Worm (Caenorhabditis elegans) whole organism, L4 larva: Measurements from ENCODE around the gene C02B8.7.

ENCODE experiments used
- D1046.2 ChIP-seq: fragments of 200-800 bp; sonication (Bioruptor generic); IDR thresholded peaks from 2 replicates; pipeline ENCODE4 v1.3.6; 2022; ENCODE audit warnings: missing genetic modification characterization, missing compliant biosample characterization
- F37D6.2 ChIP-seq: sonication (generic microtip); optimal IDR thresholded peaks from 2 replicates; lab custom pipeline; 2016; ENCODE audit warnings: mild to moderate bottlenecking, missing genetic modification characterization, missing compliant biosample characterization
- F44E2.7 ChIP-seq: fragments of 200-800 bp; sonication (Bioruptor generic); IDR thresholded peaks from 2 replicates; pipeline ENCODE4 v2.1.2; 2022; ENCODE audit warnings: missing genetic modification characterization, missing compliant biosample characterization
- Y48G9A.11 ChIP-seq: fragments of 200-800 bp; sonication (Bioruptor generic); IDR thresholded peaks from 2 replicates; pipeline ENCODE4 v1.3.6; 2022; ENCODE audit warnings: missing genetic modification reagents, missing genetic modification characterization, missing compliant biosample characterization
- Y5F2A.4 ChIP-seq: fragments of 200-800 bp; sonication (Bioruptor generic); optimal IDR thresholded peaks from 2 replicates; lab custom pipeline; 2018; ENCODE audit warnings: mild to moderate bottlenecking, missing genetic modification characterization, missing compliant biosample characterization
- Y75B8A.6 ChIP-seq: fragments of 200-800 bp; sonication (Bioruptor generic); IDR thresholded peaks from 2 replicates; pipeline ENCODE4 v1.3.6; 2022; ENCODE audit warnings: missing genetic modification reagents, missing genetic modification characterization, missing compliant biosample characterization
- ama-1 ChIP-seq: fragments of 150-350 bp; optimal IDR thresholded peaks from 2 replicates; lab custom pipeline; 2014; ENCODE audit warnings: inconsistent platforms, mixed read lengths
- ceh-28 ChIP-seq: fragments of 150-350 bp; optimal IDR thresholded peaks from 2 replicates; lab custom pipeline; 2014; ENCODE audit warnings: missing biosample characterization, missing genetic modification reagents, missing genetic modification characterization
- ceh-44 ChIP-seq: fragments of 200-800 bp; sonication (Bioruptor generic); IDR thresholded peaks from 2 replicates; pipeline ENCODE4 v1.3.6; 2022; ENCODE audit warnings: missing genetic modification reagents, missing genetic modification characterization, missing compliant biosample characterization
- ceh-82 ChIP-seq: sonication (generic microtip); optimal IDR thresholded peaks from 2 replicates; lab custom pipeline; 2017; ENCODE audit warnings: missing biosample characterization, missing genetic modification characterization
- ces-1 ChIP-seq: fragments of 150-350 bp; sonication (generic microtip); optimal IDR thresholded peaks from 4 replicates; lab custom pipeline; 2014; ENCODE audit warnings: missing biosample characterization, missing genetic modification reagents, missing genetic modification characterization
- daf-12 ChIP-seq: fragments of 150-350 bp; optimal IDR thresholded peaks from 2 replicates; lab custom pipeline; 2014; ENCODE audit warnings: missing biosample characterization, missing genetic modification reagents, missing genetic modification characterization
- daf-16 ChIP-seq, 3 experiments: sonication (generic microtip); optimal IDR thresholded peaks; 2 replicates each; lab custom pipeline; 2016 to 2017; ENCODE audit warnings: missing genetic modification characterization in 3 of 3, missing genetic modification reagents in 3 of 3, mild to moderate bottlenecking in 2 of 3, missing compliant biosample characterization in 2 of 3, missing biosample characterization in 1 of 3, moderate library complexity in 1 of 3
- daf-19 ChIP-seq: fragments of 200-800 bp; sonication (Bioruptor generic); conservative IDR thresholded peaks from 2 replicates; pipeline ENCODE4 v1.3.6; 2022; ENCODE audit warnings: missing genetic modification characterization, missing compliant biosample characterization
- dmd-6 ChIP-seq: fragments of 200-800 bp; sonication (Bioruptor generic); IDR thresholded peaks from 2 replicates; pipeline ENCODE4 v1.3.6; 2022; ENCODE audit warnings: missing genetic modification reagents, missing genetic modification characterization, missing compliant biosample characterization
- dmd-9 ChIP-seq: fragments of 200-800 bp; sonication (Bioruptor generic); IDR thresholded peaks from 2 replicates; pipeline ENCODE4 v1.3.6; 2022; ENCODE audit warnings: missing genetic modification reagents, missing genetic modification characterization, missing compliant biosample characterization
- dve-1 ChIP-seq: sonication (generic microtip); optimal IDR thresholded peaks from 2 replicates; lab custom pipeline; 2017; ENCODE audit warnings: antibody characterized with exemption, mild to moderate bottlenecking, missing genetic modification characterization, missing compliant biosample characterization; ENCODE audit not compliant: insufficient read depth
- egl-43 ChIP-seq: fragments of 200-800 bp; sonication (Bioruptor generic); IDR thresholded peaks from 2 replicates; pipeline ENCODE4 v1.3.6; 2022; ENCODE audit warnings: missing genetic modification reagents, missing genetic modification characterization, missing compliant biosample characterization
- hmg-1.1 ChIP-seq: fragments of 200-800 bp; sonication (Bioruptor generic); IDR thresholded peaks from 2 replicates; pipeline ENCODE4 v1.3.6; 2022; ENCODE audit warnings: missing genetic modification reagents, missing genetic modification characterization, missing compliant biosample characterization
- lin-13 ChIP-seq: fragments of 150-350 bp; optimal IDR thresholded peaks from 2 replicates; lab custom pipeline; 2014; ENCODE audit warnings: missing biosample characterization, missing genetic modification reagents, missing genetic modification characterization
- lin-38 ChIP-seq: fragments of 200-800 bp; sonication (Bioruptor generic); IDR thresholded peaks from 2 replicates; pipeline ENCODE4 v1.3.6; 2022; ENCODE audit warnings: missing genetic modification reagents, missing genetic modification characterization, missing compliant biosample characterization
- lin-39 ChIP-seq: fragments of 150-350 bp; optimal IDR thresholded peaks from 2 replicates; lab custom pipeline; 2014; ENCODE audit warnings: missing biosample characterization, missing genetic modification reagents, missing genetic modification characterization
- lir-3 ChIP-seq: sonication (generic microtip); optimal IDR thresholded peaks from 2 replicates; lab custom pipeline; 2016; ENCODE audit warnings: mild to moderate bottlenecking, missing genetic modification characterization, missing compliant biosample characterization
- madf-5 ChIP-seq, 2 experiments: fragments of 200-800 bp; sonication (Bioruptor generic); IDR thresholded peaks; 2 replicates each; pipeline ENCODE4 v1.3.6; 2022; ENCODE audit warnings: missing compliant biosample characterization in 2 of 2, missing genetic modification characterization in 2 of 2
- madf-9 ChIP-seq: fragments of 200-800 bp; sonication (Bioruptor generic); conservative IDR thresholded peaks from 2 replicates; pipeline ENCODE4 v1.3.6; 2022; ENCODE audit warnings: missing genetic modification reagents, missing genetic modification characterization, missing compliant biosample characterization
- mep-1 ChIP-seq: fragments of 150-350 bp; sonication (generic microtip); optimal IDR thresholded peaks from 3 replicates; lab custom pipeline; 2014; ENCODE audit warnings: missing biosample characterization, missing genetic modification characterization
- mes-2 ChIP-seq: sonication (generic microtip); optimal IDR thresholded peaks from 2 replicates; lab custom pipeline; 2016; ENCODE audit warnings: missing genotype, mild to moderate bottlenecking, missing genetic modification characterization, missing compliant biosample characterization; ENCODE audit not compliant: poor library complexity, severe bottlenecking
- mxl-2 ChIP-seq: fragments of 200-800 bp; sonication (Bioruptor generic); conservative IDR thresholded peaks from 2 replicates; pipeline ENCODE4 v1.3.6; 2022; ENCODE audit warnings: missing genetic modification reagents, missing genetic modification characterization, missing compliant biosample characterization
- nhr-10 ChIP-seq: fragments of 150-350 bp; optimal IDR thresholded peaks from 2 replicates; lab custom pipeline; 2014; ENCODE audit warnings: missing biosample characterization, missing genetic modification characterization
- nhr-111 ChIP-seq: fragments of 200-800 bp; sonication (Bioruptor generic); optimal IDR thresholded peaks from 2 replicates; lab custom pipeline; 2018; ENCODE audit warnings: mild to moderate bottlenecking, missing genetic modification characterization, missing compliant biosample characterization
- nhr-25 ChIP-seq: sonication (generic microtip); optimal IDR thresholded peaks from 2 replicates; lab custom pipeline; 2017; ENCODE audit warnings: missing genetic modification characterization, mild to moderate bottlenecking, missing compliant biosample characterization, antibody characterized with exemption, moderate library complexity, borderline replicate concordance; ENCODE audit not compliant: insufficient read depth
- nhr-41 ChIP-seq: fragments of 200-800 bp; sonication (Bioruptor generic); IDR thresholded peaks from 2 replicates; pipeline ENCODE4 v1.3.6; 2022; ENCODE audit warnings: missing genetic modification reagents, missing genetic modification characterization, missing compliant biosample characterization
- nhr-42 ChIP-seq: fragments of 200-800 bp; sonication (Bioruptor generic); IDR thresholded peaks from 2 replicates; pipeline ENCODE4 v1.3.6; 2022; ENCODE audit warnings: missing genetic modification characterization, missing compliant biosample characterization
- nhr-48 ChIP-seq: sonication (generic microtip); optimal IDR thresholded peaks from 2 replicates; lab custom pipeline; 2016; ENCODE audit warnings: mild to moderate bottlenecking, missing genetic modification characterization, missing compliant biosample characterization
- nhr-6 ChIP-seq: fragments of 150-350 bp; optimal IDR thresholded peaks from 2 replicates; lab custom pipeline; 2014; ENCODE audit warnings: missing biosample characterization, missing genetic modification characterization
- nhr-77 ChIP-seq: fragments of 150-350 bp; optimal IDR thresholded peaks from 2 replicates; lab custom pipeline; 2014; ENCODE audit warnings: missing biosample characterization, missing genetic modification characterization
- pha-4 ChIP-seq, 2 experiments: fragments of 150-350 bp in 1 of 2; fragments of 200-800 bp in 1 of 2; sonication (Bioruptor generic) in 1 of 2; IDR thresholded peaks in 1 of 2; optimal IDR thresholded peaks in 1 of 2; 2 replicates each; pipeline versions ENCODE4 v1.3.6 to Lab custom; 2014 to 2022; ENCODE audit warnings: missing genetic modification characterization in 2 of 2, missing genetic modification reagents in 2 of 2, missing biosample characterization in 1 of 2, missing compliant biosample characterization in 1 of 2
- pqm-1 ChIP-seq: sonication (generic microtip); optimal IDR thresholded peaks from 2 replicates; lab custom pipeline; 2017; ENCODE audit warnings: missing biosample characterization, missing genetic modification characterization
- saeg-2 ChIP-seq: fragments of 200-800 bp; sonication (Bioruptor generic); IDR thresholded peaks from 2 replicates; pipeline ENCODE4 v1.3.6; 2022; ENCODE audit warnings: missing genetic modification reagents, missing genetic modification characterization, missing compliant biosample characterization
- set-16 ChIP-seq: fragments of 200-800 bp; sonication (Bioruptor generic); IDR thresholded peaks from 2 replicates; pipeline ENCODE4 v1.3.6; 2022; ENCODE audit warnings: missing genetic modification reagents, missing genetic modification characterization, missing compliant biosample characterization
- skn-1 ChIP-seq: fragments of 150-350 bp; optimal IDR thresholded peaks from 2 replicates; lab custom pipeline; 2014; ENCODE audit warnings: missing biosample characterization, missing genetic modification characterization
- snpc-4 ChIP-seq: fragments of 150-350 bp; optimal IDR thresholded peaks from 2 replicates; lab custom pipeline; 2014; ENCODE audit warnings: missing biosample characterization, missing genetic modification characterization
- spr-1 ChIP-seq: sonication (generic microtip); optimal IDR thresholded peaks from 2 replicates; lab custom pipeline; 2016; ENCODE audit warnings: mild to moderate bottlenecking, missing genetic modification characterization, missing compliant biosample characterization
- spr-3 ChIP-seq: fragments of 200-800 bp; sonication (Bioruptor generic); optimal IDR thresholded peaks from 2 replicates; lab custom pipeline; 2018; ENCODE audit warnings: mild to moderate bottlenecking, missing genetic modification characterization, missing compliant biosample characterization
- tag-97 ChIP-seq: fragments of 200-800 bp; sonication (Bioruptor generic); IDR thresholded peaks from 2 replicates; pipeline ENCODE4 v1.3.6; 2022; ENCODE audit warnings: missing genetic modification characterization, missing compliant biosample characterization
- tra-1 ChIP-seq: fragments of 200-800 bp; sonication (Bioruptor generic); IDR thresholded peaks from 2 replicates; pipeline ENCODE4 v1.3.6; 2022; ENCODE audit warnings: missing genetic modification reagents, missing genetic modification characterization, missing compliant biosample characterization
- zag-1 ChIP-seq: fragments of 150-350 bp; optimal IDR thresholded peaks from 2 replicates; lab custom pipeline; 2014; ENCODE audit warnings: missing biosample characterization, missing genetic modification characterization
- zfp-2 ChIP-seq: sonication (generic microtip); optimal IDR thresholded peaks from 2 replicates; lab custom pipeline; 2016; ENCODE audit warnings: mild to moderate bottlenecking, missing genetic modification characterization, missing compliant biosample characterization
- zfp-3 ChIP-seq: fragments of 200-800 bp; sonication (Bioruptor generic); conservative IDR thresholded peaks from 2 replicates; pipeline ENCODE4 v1.3.6; 2022; ENCODE audit warnings: missing genetic modification reagents, missing genetic modification characterization, missing compliant biosample characterization
- ztf-11 ChIP-seq: fragments of 150-350 bp; optimal IDR thresholded peaks from 2 replicates; lab custom pipeline; 2014; ENCODE audit warnings: missing biosample characterization, missing genetic modification characterization

C02B8.7 gene

DNA sequence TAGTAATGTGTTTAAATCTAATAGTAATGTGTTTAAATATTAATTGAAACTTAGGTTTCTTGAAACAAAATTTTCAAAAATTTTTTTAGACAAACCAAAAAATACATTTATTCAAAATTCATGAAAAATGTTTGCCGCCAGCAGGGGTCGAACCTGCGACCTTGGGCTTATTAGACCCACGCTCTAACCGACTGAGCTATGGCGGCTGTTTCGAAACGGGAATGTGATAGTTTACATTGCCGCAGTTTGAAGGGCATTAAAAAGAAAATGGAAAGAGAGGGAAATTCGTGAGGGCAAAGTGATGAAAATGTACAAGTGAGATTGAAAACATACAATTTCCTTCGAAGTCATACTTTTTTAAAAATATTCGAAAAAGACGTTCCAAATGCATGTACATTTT lies 18.8 kb upstream of the C02B8.7 start:
- TF ChIP-seq lin-38 (GFP tag; lab: Robert Waterston, UW): peak; percentile 50
- no peak for TF ChIP-seq Y5F2A.4 (GFP tag; lab: Kevin White, UChicago)
- TF ChIP-seq spr-1 (tag; lab: Kevin White, UChicago): no peak
- TF ChIP-seq zfp-3 (GFP tag; lab: Robert Waterston, UW): 0 out of 2 replicates have a peak, but pooled peaks have one; percentile 41
- no peak for TF ChIP-seq ama-1 (lab: Kevin White, UChicago)
- no peak for TF ChIP-seq snpc-4
- no peak for TF ChIP-seq nhr-10 (tag; lab: Kevin White, UChicago)
- no peak for TF ChIP-seq D1046.2 (GFP tag; lab: Robert Waterston, UW)
- no peak for TF ChIP-seq daf-16 (GFP tag; optimal IDR thresholded peaks at IDR 0.05; lab: Kevin White, UChicago)
- TF ChIP-seq daf-16 (tag; optimal IDR thresholded peaks at IDR 0.05; lab: Kevin White, UChicago): peak; percentile 34
- peak; percentile 72 for TF ChIP-seq mes-2 (tag; lab: Kevin White, UChicago)
- peak; percentile 35; the same call in 1 of the 2 replicates for TF ChIP-seq madf-9 (GFP tag; lab: Robert Waterston, UW)
- peak; percentile 65 for TF ChIP-seq dve-1 (tag; lab: Kevin White, UChicago)
- TF ChIP-seq pha-4 (GFP tag; IDR thresholded peaks at IDR 0.05; lab: Robert Waterston, UW): peak; percentile 71; the same call in 1 of the 2 replicates
- no peak for TF ChIP-seq pha-4 (tag; optimal IDR thresholded peaks at IDR 0.05; lab: Kevin White, UChicago)
- TF ChIP-seq nhr-77 (tag; lab: Kevin White, UChicago): no peak
- peak; percentile 65 for TF ChIP-seq dmd-6
- TF ChIP-seq spr-3 (GFP tag; lab: Kevin White, UChicago): no peak
- TF ChIP-seq saeg-2 (GFP tag; lab: Robert Waterston, UW): no peak
- 0 out of 2 replicates have a peak, but pooled peaks have one; percentile 8 for TF ChIP-seq nhr-42
- TF ChIP-seq nhr-111 (GFP tag; lab: Kevin White, UChicago): no peak
- peak; percentile 50; the same call in 1 of the 2 replicates for TF ChIP-seq Y48G9A.11 (GFP tag; lab: Robert Waterston, UW)
- peak; percentile 63; the same call in 1 of the 2 replicates for TF ChIP-seq ceh-44 (GFP tag; lab: Robert Waterston, UW)
- no peak for TF ChIP-seq nhr-25
- 0 out of 2 replicates have a peak, but pooled peaks have one; percentile 9 for TF ChIP-seq nhr-41 (GFP tag; lab: Robert Waterston, UW)
- no peak for TF ChIP-seq lin-13 (GFP tag; lab: Kevin White, UChicago)
- no peak for TF ChIP-seq tra-1 (GFP tag; lab: Robert Waterston, UW)
- no peak for TF ChIP-seq skn-1
- TF ChIP-seq ceh-82 (tag; lab: Kevin White, UChicago): no peak
- TF ChIP-seq zag-1 (tag; lab: Kevin White, UChicago): no peak
- 0 out of 2 replicates have a peak, but pooled peaks have one; percentile 35 for TF ChIP-seq Y75B8A.6 (GFP tag; lab: Robert Waterston, UW)
- TF ChIP-seq mep-1: peak; percentile 64
- TF ChIP-seq nhr-6 (tag; lab: Kevin White, UChicago): no peak
- TF ChIP-seq nhr-48 (tag; lab: Kevin White, UChicago): no peak
- peak; percentile 7 for TF ChIP-seq hmg-1.1 (GFP tag; lab: Robert Waterston, UW)
- no peak for TF ChIP-seq set-16 (GFP tag; lab: Robert Waterston, UW)
- TF ChIP-seq egl-43: peak; percentile 78
- TF ChIP-seq madf-5 (GFP tag; IDR thresholded peaks at IDR 0.05; lab: Robert Waterston, UW): 0 out of 4 replicates have a peak, but pooled peaks of 1 of the 2 experiments have one; percentile 25
- TF ChIP-seq pqm-1 (tag; lab: Kevin White, UChicago): no peak
- no peak for TF ChIP-seq lin-39 (tag; lab: Kevin White, UChicago)
- no peak for TF ChIP-seq lir-3 (tag; lab: Kevin White, UChicago)
- TF ChIP-seq ceh-28 (tag; lab: Kevin White, UChicago): no peak
- no peak for TF ChIP-seq zfp-2
- no peak for TF ChIP-seq daf-19 (GFP tag; lab: Robert Waterston, UW)
- no peak for TF ChIP-seq mxl-2 (GFP tag; lab: Robert Waterston, UW)
- no peak for TF ChIP-seq ces-1 (GFP tag; lab: Kevin White, UChicago)
- TF ChIP-seq F44E2.7 (GFP tag; lab: Robert Waterston, UW): no peak
- TF ChIP-seq ztf-11: no peak
- TF ChIP-seq daf-12 (tag; lab: Kevin White, UChicago): no peak
- no peak for TF ChIP-seq dmd-9 (GFP tag; lab: Robert Waterston, UW)
- TF ChIP-seq F37D6.2: no peak
- TF ChIP-seq tag-97 (GFP tag; lab: Robert Waterston, UW): no peak
